Fruit fly (Drosophila melanogaster) whole organism, embryonic: ENCODE measurements around the gene Or74a.
A peak's percentile ranks its signal among the peaks of the same experiment; 100 is the strongest.

Experiments
- Adf1 ChIP-seq: fragments of 200-800 bp; sonication (Bioruptor generic); IDR thresholded peaks from 2 replicates; pipeline ENCODE4 v1.3.6; 2022; ENCODE audit warnings: missing biosample characterization, missing genetic modification characterization
- Atf-2 ChIP-seq: fragments of 200-800 bp; sonication (Bioruptor generic); optimal IDR thresholded peaks from 2 replicates; lab custom pipeline; 2016; ENCODE audit warnings: missing biosample characterization, missing genetic modification characterization
- B-H1 ChIP-seq: fragments of 200-800 bp; sonication (Bioruptor generic); IDR thresholded peaks from 3 replicates; pipeline ENCODE4 v1.3.6; 2022; ENCODE audit warnings: missing biosample characterization, missing genetic modification characterization
- C15 ChIP-seq: fragments of 200-800 bp; sonication (Bioruptor generic); IDR thresholded peaks from 3 replicates; pipeline ENCODE4 v1.3.6; 2022; ENCODE audit warnings: missing biosample characterization, missing genetic modification characterization
- CG11398 ChIP-seq: fragments of 200-800 bp; sonication (Bioruptor generic); optimal IDR thresholded peaks from 2 replicates; lab custom pipeline; 2016; ENCODE audit warnings: missing biosample characterization, missing genetic modification characterization
- CG12236 ChIP-seq: fragments of 200-800 bp; sonication (Bioruptor generic); optimal IDR thresholded peaks from 2 replicates; lab custom pipeline; 2016; ENCODE audit warnings: missing biosample characterization, missing genetic modification characterization
- CG14710 ChIP-seq: fragments of 200-800 bp; sonication (Bioruptor generic); optimal IDR thresholded peaks from 3 replicates; lab custom pipeline; 2019; ENCODE audit warnings: missing biosample characterization, mild to moderate bottlenecking, missing genetic modification characterization, moderate library complexity
- CG14965 ChIP-seq: fragments of 200-800 bp; sonication (Bioruptor generic); optimal IDR thresholded peaks from 2 replicates; lab custom pipeline; 2016; ENCODE audit warnings: missing biosample characterization, missing genetic modification characterization, borderline replicate concordance
- CG1529 ChIP-seq: fragments of 200-800 bp; sonication (Bioruptor generic); optimal IDR thresholded peaks from 3 replicates; lab custom pipeline; 2018; ENCODE audit warnings: missing biosample characterization, missing genetic modification characterization
- CG17186 ChIP-seq: fragments of 200-800 bp; sonication (Bioruptor generic); optimal IDR thresholded peaks from 3 replicates; lab custom pipeline; 2017; ENCODE audit warnings: missing biosample characterization, missing genetic modification reagents, missing genetic modification characterization
- CG17361 ChIP-seq: fragments of 200-800 bp; sonication (Bioruptor generic); IDR thresholded peaks from 3 replicates; pipeline ENCODE4 v1.3.6; 2022; ENCODE audit warnings: missing biosample characterization, missing genetic modification characterization
- CG17829 ChIP-seq: fragments of 200-800 bp; optimal IDR thresholded peaks from 2 replicates; lab custom pipeline; 2019; ENCODE audit warnings: missing biosample characterization, mild to moderate bottlenecking, missing genetic modification characterization, moderate library complexity
- CG18619 ChIP-seq: fragments of 200-800 bp; sonication (Bioruptor generic); optimal IDR thresholded peaks from 3 replicates; lab custom pipeline; 2017; ENCODE audit warnings: missing biosample characterization, mild to moderate bottlenecking, missing genetic modification characterization
- CG30020 ChIP-seq: fragments of 200-800 bp; optimal IDR thresholded peaks from 2 replicates; lab custom pipeline; 2019; ENCODE audit warnings: missing biosample characterization, mild to moderate bottlenecking, missing genetic modification characterization, moderate library complexity
- CG31224 ChIP-seq: fragments of 200-800 bp; sonication (Bioruptor generic); IDR thresholded peaks from 2 replicates; pipeline ENCODE4 v1.3.6; 2022; ENCODE audit warnings: missing biosample characterization, missing genetic modification characterization
- CG31388 ChIP-seq: fragments of 200-800 bp; sonication (Bioruptor generic); optimal IDR thresholded peaks from 2 replicates; lab custom pipeline; 2016; ENCODE audit warnings: missing biosample characterization, missing genetic modification characterization
- CG4328 ChIP-seq: fragments of 200-800 bp; sonication (Bioruptor generic); optimal IDR thresholded peaks from 3 replicates; lab custom pipeline; 2017; ENCODE audit warnings: missing biosample characterization, missing genetic modification reagents, missing genetic modification characterization
- CG5953 ChIP-seq: fragments of 200-800 bp; sonication (Bioruptor generic); IDR thresholded peaks from 2 replicates; pipeline ENCODE4 v1.3.6; 2022; ENCODE audit warnings: missing biosample characterization, missing genetic modification characterization
- CG7556 ChIP-seq: fragments of 200-800 bp; sonication (Bioruptor generic); optimal IDR thresholded peaks from 2 replicates; lab custom pipeline; 2017; ENCODE audit warnings: missing biosample characterization, mild to moderate bottlenecking, missing genetic modification characterization
- CG7839 ChIP-seq: fragments of 200-800 bp; sonication (Bioruptor generic); optimal IDR thresholded peaks from 3 replicates; lab custom pipeline; 2018; ENCODE audit warnings: missing biosample characterization, mild to moderate bottlenecking, missing genetic modification characterization, moderate library complexity
- CG8388 ChIP-seq: fragments of 200-800 bp; sonication (Bioruptor generic); optimal IDR thresholded peaks from 2 replicates; lab custom pipeline; 2019; ENCODE audit warnings: missing biosample characterization, mild to moderate bottlenecking, missing genetic modification characterization, moderate library complexity
- CG9932 ChIP-seq: fragments of 200-800 bp; sonication (Bioruptor generic); IDR thresholded peaks from 2 replicates; pipeline ENCODE4 v1.3.6; 2022; ENCODE audit warnings: missing biosample characterization, missing genetic modification characterization
- D19A ChIP-seq: fragments of 200-800 bp; optimal IDR thresholded peaks from 3 replicates; lab custom pipeline; 2019; ENCODE audit warnings: missing biosample characterization, mild to moderate bottlenecking, missing genetic modification characterization, moderate library complexity
- Doc2 ChIP-seq: fragments of 200-800 bp; sonication (Bioruptor generic); IDR thresholded peaks from 2 replicates; pipeline ENCODE4 v1.3.6; 2022; ENCODE audit warnings: missing biosample characterization, missing genetic modification characterization
- Dref ChIP-seq: fragments of 200-800 bp; sonication (Bioruptor generic); IDR thresholded peaks from 2 replicates; pipeline ENCODE4 v1.3.6; 2022; ENCODE audit warnings: missing biosample characterization, missing genetic modification characterization
- Elba2 ChIP-seq: fragments of 200-800 bp; sonication (Bioruptor generic); optimal IDR thresholded peaks from 3 replicates; lab custom pipeline; 2016; ENCODE audit warnings: missing biosample characterization, missing genetic modification characterization
- HHEX ChIP-seq: fragments of 200-800 bp; sonication (Bioruptor generic); optimal IDR thresholded peaks from 3 replicates; lab custom pipeline; 2017; ENCODE audit warnings: missing biosample characterization, mild to moderate bottlenecking, missing genetic modification characterization, missing genetic modification reagents
- NC2β ChIP-seq: fragments of 200-800 bp; sonication (Bioruptor generic); optimal IDR thresholded peaks from 2 replicates; lab custom pipeline; 2016; ENCODE audit warnings: missing biosample characterization, missing genetic modification characterization
- Nf-YA ChIP-seq: fragments of 200-800 bp; sonication (Bioruptor generic); IDR thresholded peaks from 2 replicates; pipeline ENCODE4 v1.3.6; 2022; ENCODE audit warnings: missing biosample characterization, missing genetic modification characterization
- Optix ChIP-seq: fragments of 200-800 bp; sonication (Bioruptor generic); IDR thresholded peaks from 3 replicates; pipeline ENCODE4 v1.3.6; 2022; ENCODE audit warnings: missing biosample characterization, missing genetic modification characterization
- PHDP ChIP-seq: fragments of 200-800 bp; sonication (Bioruptor generic); optimal IDR thresholded peaks from 3 replicates; lab custom pipeline; 2018; ENCODE audit warnings: missing biosample characterization, mild to moderate bottlenecking, missing genetic modification characterization, moderate library complexity
- Sin3A ChIP-seq: fragments of >200 bp; optimal IDR thresholded peaks from 2 replicates; lab custom pipeline; 2018
- Sox100B ChIP-seq: fragments of 200-800 bp; sonication (Bioruptor generic); optimal IDR thresholded peaks from 3 replicates; lab custom pipeline; 2018; ENCODE audit warnings: missing biosample characterization, mild to moderate bottlenecking, missing genetic modification characterization
- al ChIP-seq: fragments of 200-800 bp; sonication (Bioruptor generic); IDR thresholded peaks from 2 replicates; pipeline ENCODE4 v1.3.6; 2022; ENCODE audit warnings: missing biosample characterization, missing genetic modification characterization
- bsh ChIP-seq, 2 experiments: fragments of 200-800 bp; sonication (Bioruptor generic); optimal IDR thresholded peaks; 2 replicates each; lab custom pipeline; 2017 to 2018; ENCODE audit warnings: mild to moderate bottlenecking in 2 of 2, missing biosample characterization in 2 of 2, missing genetic modification characterization in 2 of 2, moderate library complexity in 1 of 2
- crp ChIP-seq, 2 experiments: fragments of 200-800 bp; sonication (Bioruptor generic); optimal IDR thresholded peaks; 2 replicates in 1 of 2; 3 replicates in 1 of 2; lab custom pipeline; 2017; ENCODE audit warnings: missing biosample characterization in 2 of 2, missing genetic modification characterization in 2 of 2, mild to moderate bottlenecking in 1 of 2, moderate library complexity in 1 of 2
- danr ChIP-seq: fragments of 200-800 bp; sonication (Bioruptor generic); IDR thresholded peaks from 2 replicates; pipeline ENCODE4 v1.3.6; 2022; ENCODE audit warnings: missing biosample characterization, missing genetic modification characterization
- eve ChIP-seq, 2 experiments: fragments of >200 bp; optimal IDR thresholded peaks; 2 replicates each; lab custom pipeline; 2017; ENCODE audit warnings: missing biosample characterization in 2 of 2, missing genetic modification characterization in 2 of 2
- fd64A ChIP-seq: fragments of 200-800 bp; sonication (Bioruptor generic); optimal IDR thresholded peaks from 3 replicates; lab custom pipeline; 2018; ENCODE audit warnings: missing biosample characterization, mild to moderate bottlenecking, missing genetic modification characterization
- fru ChIP-seq: fragments of >200 bp; optimal IDR thresholded peaks from 2 replicates; lab custom pipeline; 2017
- ftz-f1 ChIP-seq: fragments of 200-800 bp; sonication (Bioruptor generic); optimal IDR thresholded peaks from 2 replicates; lab custom pipeline; 2016; ENCODE audit warnings: missing biosample characterization, missing genetic modification characterization
- gcm2 ChIP-seq: fragments of 200-800 bp; sonication (Bioruptor generic); optimal IDR thresholded peaks from 2 replicates; lab custom pipeline; 2016; ENCODE audit warnings: missing biosample characterization, missing genetic modification characterization
- knrl ChIP-seq: fragments of 200-800 bp; sonication (Bioruptor generic); IDR thresholded peaks from 3 replicates; pipeline ENCODE4 v1.3.6; 2022; ENCODE audit warnings: missing biosample characterization, missing genetic modification characterization; ENCODE audit not compliant: partially characterized antibody
- nmo ChIP-seq: fragments of 200-800 bp; sonication (Bioruptor generic); optimal IDR thresholded peaks from 2 replicates; lab custom pipeline; 2018; ENCODE audit warnings: missing biosample characterization, mild to moderate bottlenecking, missing genetic modification characterization, moderate library complexity
- odd ChIP-seq: fragments of 200-800 bp; sonication (Bioruptor generic); optimal IDR thresholded peaks from 2 replicates; lab custom pipeline; 2017; ENCODE audit warnings: missing biosample characterization, mild to moderate bottlenecking, missing genetic modification characterization
- pfk ChIP-seq: fragments of 200-800 bp; sonication (Bioruptor generic); optimal IDR thresholded peaks from 2 replicates; lab custom pipeline; 2018; ENCODE audit warnings: missing biosample characterization, mild to moderate bottlenecking, missing genetic modification characterization, moderate library complexity
- run ChIP-seq: fragments of 200-800 bp; sonication (Bioruptor generic); optimal IDR thresholded peaks from 3 replicates; lab custom pipeline; 2018; ENCODE audit warnings: missing biosample characterization, mild to moderate bottlenecking, missing genetic modification characterization
- sug ChIP-seq: fragments of 200-800 bp; optimal IDR thresholded peaks from 2 replicates; lab custom pipeline; 2019; ENCODE audit warnings: missing biosample characterization, mild to moderate bottlenecking, missing genetic modification characterization, moderate library complexity
- tgo ChIP-seq: fragments of 200-800 bp; sonication (Bioruptor generic); IDR thresholded peaks from 3 replicates; pipeline ENCODE4 v1.3.6; 2022; ENCODE audit warnings: missing biosample characterization, missing genetic modification characterization
- tio ChIP-seq: fragments of 200-800 bp; sonication (Bioruptor generic); optimal IDR thresholded peaks from 2 replicates; lab custom pipeline; 2017; ENCODE audit warnings: missing biosample characterization, missing genetic modification characterization, inconsistent platforms
- zf30C ChIP-seq: fragments of 200-800 bp; sonication (Bioruptor generic); optimal IDR thresholded peaks from 3 replicates; lab custom pipeline; 2018; ENCODE audit warnings: missing biosample characterization, mild to moderate bottlenecking, missing genetic modification characterization
- zfh2 ChIP-seq: fragments of 200-800 bp; sonication (Bioruptor generic); optimal IDR thresholded peaks from 2 replicates; lab custom pipeline; 2016; ENCODE audit warnings: missing biosample characterization, missing genetic modification characterization

The Or74a gene

DNA sequence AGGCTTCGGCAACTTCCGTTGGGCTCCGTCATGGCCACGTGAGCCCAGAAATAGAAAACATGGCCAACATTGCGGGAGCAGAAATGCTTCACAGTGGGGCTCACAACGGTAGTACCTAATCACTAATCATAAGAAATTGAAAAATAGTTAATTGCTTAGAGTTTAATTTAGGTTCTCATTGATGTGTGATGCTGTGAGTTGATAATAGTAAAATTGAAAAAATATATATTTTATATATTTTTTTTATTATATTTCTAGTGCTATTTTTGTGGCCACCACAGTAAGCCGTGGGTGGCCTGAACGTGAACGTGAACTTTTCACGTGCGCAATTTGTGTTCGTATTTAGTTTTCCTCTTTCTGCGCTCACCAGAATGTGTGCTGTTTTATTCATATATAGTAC lies 18.5 kb downstream of the Or74a start (continued):
- no peak for TF ChIP-seq Sin3A (lab: Kevin White, UChicago)
- TF ChIP-seq PHDP = peak; percentile 37
- no peak for TF ChIP-seq pfk (GFP tag; lab: Kevin White, UChicago)
- no peak for TF ChIP-seq danr (GFP tag; lab: Robert Waterston, UW)
- TF ChIP-seq eve (GFP tag; optimal IDR thresholded peaks at IDR 0.05; lab: Kevin White, UChicago) = no peak
- peak; percentile 52; the same call in 2 of the 3 replicates for TF ChIP-seq tgo
- 0 out of 3 replicates have a peak, but pooled peaks have one; percentile 8 for TF ChIP-seq C15
- TF ChIP-seq CG14710 = no peak
- peak; percentile 37 for TF ChIP-seq HHEX (GFP tag; lab: Kevin White, UChicago)
- no peak for TF ChIP-seq zf30C (GFP tag; lab: Kevin White, UChicago)
- no peak for TF ChIP-seq Dref (GFP tag; lab: Robert Waterston, UW)
- TF ChIP-seq nmo (GFP tag; lab: Kevin White, UChicago) = peak; percentile 14
- TF ChIP-seq ftz-f1 (GFP tag; lab: Kevin White, UChicago) = no peak
- no peak for TF ChIP-seq NC2β (GFP tag; lab: Kevin White, UChicago)
- peak; percentile 43; the same call in 1 of the 3 replicates for TF ChIP-seq CG17361
- TF ChIP-seq CG1529 = no peak
- TF ChIP-seq fd64A (GFP tag; lab: Kevin White, UChicago) = no peak
- TF ChIP-seq CG9932 (GFP tag; lab: Robert Waterston, UW) = no peak
- no peak for TF ChIP-seq CG17186
- no peak for TF ChIP-seq gcm2 (GFP tag; lab: Kevin White, UChicago)
- TF ChIP-seq crp (GFP tag; optimal IDR thresholded peaks at IDR 0.05; lab: Kevin White, UChicago) = no peak
- no peak for TF ChIP-seq CG18619 (GFP tag; lab: Kevin White, UChicago)
- TF ChIP-seq CG8388 = peak; percentile 17
- peak in 1 of 2 experiments; percentile 27 for TF ChIP-seq bsh (GFP tag; optimal IDR thresholded peaks at IDR 0.05; lab: Kevin White, UChicago)
- TF ChIP-seq zfh2 (GFP tag; lab: Kevin White, UChicago) = no peak
- TF ChIP-seq Adf1 (GFP tag; lab: Robert Waterston, UW) = no peak
- TF ChIP-seq CG4328 (GFP tag; lab: Kevin White, UChicago) = no peak
- TF ChIP-seq CG12236 (GFP tag; lab: Kevin White, UChicago) = no peak
- TF ChIP-seq CG17829 (tag; lab: Kevin White, UChicago) = peak; percentile 46
- 0 out of 3 replicates have a peak, but pooled peaks have one; percentile 45 for TF ChIP-seq B-H1 (GFP tag; lab: Robert Waterston, UW)
- peak; percentile 56 for TF ChIP-seq D19A (tag; lab: Kevin White, UChicago)
- peak; percentile 62 for TF ChIP-seq CG7556 (GFP tag; lab: Kevin White, UChicago)
- no peak for TF ChIP-seq run (tag; lab: Kevin White, UChicago)
- TF ChIP-seq Atf-2 (GFP tag; lab: Kevin White, UChicago) = no peak
- no peak for TF ChIP-seq knrl (GFP tag; lab: Robert Waterston, UW)
- TF ChIP-seq sug (tag; lab: Kevin White, UChicago) = no peak
- TF ChIP-seq al = 0 out of 2 replicates have a peak, but pooled peaks have one; percentile 13
- no peak for TF ChIP-seq CG14965
- no peak for TF ChIP-seq fru (lab: Kevin White, UChicago)
- TF ChIP-seq CG5953 (GFP tag; lab: Robert Waterston, UW) = no peak
- TF ChIP-seq CG30020 (tag; lab: Kevin White, UChicago) = no peak
- TF ChIP-seq odd = peak; percentile 2
- TF ChIP-seq CG31224 (GFP tag; lab: Robert Waterston, UW) = peak; percentile 40; the same call in 1 of the 2 replicates
- no peak for TF ChIP-seq CG11398 (GFP tag; lab: Kevin White, UChicago)
- TF ChIP-seq Doc2 (GFP tag; lab: Robert Waterston, UW) = no peak
- TF ChIP-seq CG7839 (tag; lab: Kevin White, UChicago) = peak; percentile 40
- TF ChIP-seq Nf-YA (GFP tag; lab: Robert Waterston, UW) = no peak
- peak; percentile 43 for TF ChIP-seq Sox100B (GFP tag; lab: Kevin White, UChicago)
- TF ChIP-seq Elba2 (GFP tag; lab: Kevin White, UChicago) = no peak
- no peak for TF ChIP-seq Optix (GFP tag; lab: Robert Waterston, UW)
- no peak for TF ChIP-seq tio (GFP tag; lab: Kevin White, UChicago)
- TF ChIP-seq CG31388 (GFP tag; lab: Kevin White, UChicago) = no peak
